Worm (Caenorhabditis elegans) whole organism, L1 larva: ENCODE data around the gene Y46E12A.3.

ENCODE experiments used
- C04F5.9 ChIP-seq: sonication (generic microtip); optimal IDR thresholded peaks from 2 replicates; lab custom pipeline; 2016; ENCODE audit warnings: missing genetic modification characterization, missing compliant biosample characterization
- C16A3.4 ChIP-seq: fragments of 150-350 bp; optimal IDR thresholded peaks from 2 replicates; lab custom pipeline; 2014; ENCODE audit warnings: missing biosample characterization, missing genetic modification characterization
- F16B12.6 ChIP-seq: fragments of 150-350 bp; optimal IDR thresholded peaks from 2 replicates; lab custom pipeline; 2014; ENCODE audit warnings: missing biosample characterization, missing genetic modification characterization
- Y116A8C.19 ChIP-seq: sonication (generic microtip); optimal IDR thresholded peaks from 2 replicates; lab custom pipeline; 2016; ENCODE audit warnings: missing compliant biosample characterization, missing genetic modification characterization, borderline replicate concordance
- ceh-63 ChIP-seq: fragments of 200-800 bp; sonication (Bioruptor generic); optimal IDR thresholded peaks from 2 replicates; lab custom pipeline; 2018; ENCODE audit warnings: mild to moderate bottlenecking, missing genetic modification characterization, missing compliant biosample characterization
- ceh-82 ChIP-seq, 3 experiments: fragments of 150-350 bp in 1 of 3; sonication (generic microtip) in 2 of 3; optimal IDR thresholded peaks; 2 replicates each; lab custom pipeline; 2014 to 2017; ENCODE audit warnings: missing biosample characterization in 3 of 3, missing genetic modification characterization in 3 of 3
- ceh-90 ChIP-seq: sonication (generic microtip); optimal IDR thresholded peaks from 2 replicates; lab custom pipeline; 2016; ENCODE audit warnings: missing genetic modification characterization, missing compliant biosample characterization
- ces-1 ChIP-seq: fragments of 150-350 bp; optimal IDR thresholded peaks from 2 replicates; lab custom pipeline; 2014; ENCODE audit warnings: missing biosample characterization, missing genetic modification reagents, missing genetic modification characterization
- dpl-1 ChIP-seq, 3 experiments: fragments of 150-350 bp in 2 of 3; sonication (generic microtip) in 1 of 3; optimal IDR thresholded peaks; 2 replicates each; lab custom pipeline; 2014 to 2017; ENCODE audit warnings: missing biosample characterization in 3 of 3, missing genetic modification characterization in 3 of 3, missing genetic modification reagents in 3 of 3
- egl-13 ChIP-seq: sonication (generic microtip); optimal IDR thresholded peaks from 2 replicates; lab custom pipeline; 2016; ENCODE audit warnings: missing genotype, missing genetic modification reagents, missing genetic modification characterization, missing compliant biosample characterization
- elt-3 ChIP-seq, 6 experiments: fragments of 150-350 bp in 1 of 6; sonication (generic microtip); optimal IDR thresholded peaks; 2 replicates each; lab custom pipeline; 2017 to 2018; ENCODE audit warnings: missing biosample characterization in 6 of 6, missing genetic modification characterization in 6 of 6, inconsistent platforms in 1 of 6
- ets-5 ChIP-seq: fragments of 200-800 bp; sonication (Bioruptor generic); IDR thresholded peaks from 2 replicates; pipeline ENCODE4 v1.3.6; 2022; ENCODE audit warnings: missing genetic modification characterization, missing compliant biosample characterization
- fkh-10 ChIP-seq: sonication (generic microtip); optimal IDR thresholded peaks from 2 replicates; lab custom pipeline; 2017; ENCODE audit warnings: missing biosample characterization, missing genetic modification reagents, missing genetic modification characterization
- fkh-4 ChIP-seq: sonication (generic microtip); optimal IDR thresholded peaks from 2 replicates; lab custom pipeline; 2016; ENCODE audit warnings: missing compliant biosample characterization, missing genetic modification characterization, borderline replicate concordance
- hlh-17 ChIP-seq: fragments of 200-800 bp; sonication (Bioruptor generic); optimal IDR thresholded peaks from 2 replicates; lab custom pipeline; 2018; ENCODE audit warnings: missing genetic modification characterization, mild to moderate bottlenecking, missing compliant biosample characterization, moderate library complexity, borderline replicate concordance
- isw-1 ChIP-seq: fragments of 200-800 bp; sonication (Bioruptor generic); IDR thresholded peaks from 2 replicates; pipeline ENCODE4 v1.3.6; 2022; ENCODE audit warnings: missing genetic modification characterization, missing compliant biosample characterization
- lin-14 ChIP-seq: fragments of 200-800 bp; sonication (Bioruptor generic); optimal IDR thresholded peaks from 2 replicates; lab custom pipeline; 2018; ENCODE audit warnings: mild to moderate bottlenecking, missing genetic modification characterization, moderate library complexity, missing compliant biosample characterization
- lin-39 ChIP-seq: fragments of 150-350 bp; optimal IDR thresholded peaks from 2 replicates; lab custom pipeline; 2014; ENCODE audit warnings: missing biosample characterization, missing genetic modification reagents, missing genetic modification characterization
- lsy-2 ChIP-seq, 2 experiments: fragments of 150-350 bp; optimal IDR thresholded peaks; 2 replicates each; lab custom pipeline; 2014; ENCODE audit warnings: missing biosample characterization in 2 of 2, missing genetic modification characterization in 2 of 2
- nhr-11 ChIP-seq: fragments of 150-350 bp; optimal IDR thresholded peaks from 2 replicates; lab custom pipeline; 2014; ENCODE audit warnings: missing biosample characterization, missing genetic modification characterization
- nhr-20 ChIP-seq: sonication (generic microtip); optimal IDR thresholded peaks from 2 replicates; lab custom pipeline; 2016; ENCODE audit warnings: mild to moderate bottlenecking, missing genetic modification characterization, missing compliant biosample characterization
- nhr-28 ChIP-seq: fragments of 150-350 bp; optimal IDR thresholded peaks from 2 replicates; lab custom pipeline; 2014; ENCODE audit warnings: missing biosample characterization, missing genetic modification characterization
- nhr-47 ChIP-seq: sonication (generic microtip); optimal IDR thresholded peaks from 2 replicates; lab custom pipeline; 2016; ENCODE audit warnings: mild to moderate bottlenecking, missing genetic modification characterization, moderate library complexity, missing compliant biosample characterization
- nhr-71 ChIP-seq: sonication (generic microtip); optimal IDR thresholded peaks from 2 replicates; lab custom pipeline; 2016; ENCODE audit warnings: mild to moderate bottlenecking, missing genetic modification characterization, moderate library complexity, missing compliant biosample characterization
- nhr-76 ChIP-seq: sonication (generic microtip); optimal IDR thresholded peaks from 2 replicates; lab custom pipeline; 2017; ENCODE audit warnings: missing biosample characterization, missing genetic modification characterization
- nhr-85 ChIP-seq: sonication (generic microtip); peaks from one replicate; lab custom pipeline; 2016; ENCODE audit warnings: missing genetic modification characterization, inconsistent platforms, missing compliant biosample characterization
- pag-3 ChIP-seq: sonication (generic microtip); optimal IDR thresholded peaks from 2 replicates; lab custom pipeline; 2017; ENCODE audit warnings: missing genetic modification characterization, mild to moderate bottlenecking, missing compliant biosample characterization, antibody characterized with exemption, borderline replicate concordance; ENCODE audit not compliant: insufficient read depth
- pax-3 ChIP-seq: fragments of 200-800 bp; sonication (Bioruptor generic); optimal IDR thresholded peaks from 2 replicates; lab custom pipeline; 2018; ENCODE audit warnings: mild to moderate bottlenecking, missing genetic modification characterization, moderate library complexity, missing compliant biosample characterization
- pqm-1 ChIP-seq: sonication (generic microtip); optimal IDR thresholded peaks from 3 replicates; lab custom pipeline; 2017; ENCODE audit warnings: missing biosample characterization, missing genetic modification characterization
- skn-1 ChIP-seq: fragments of 150-350 bp; optimal IDR thresholded peaks from 2 replicates; lab custom pipeline; 2014; ENCODE audit warnings: missing biosample characterization, missing genetic modification characterization
- snpc-4 ChIP-seq: fragments of 150-350 bp; optimal IDR thresholded peaks from 2 replicates; lab custom pipeline; 2014; ENCODE audit warnings: missing biosample characterization, missing genetic modification characterization
- sox-4 ChIP-seq: sonication (generic microtip); optimal IDR thresholded peaks from 2 replicates; lab custom pipeline; 2016; ENCODE audit warnings: missing genetic modification characterization, missing compliant biosample characterization
- sptf-1 ChIP-seq: fragments of 150-350 bp; optimal IDR thresholded peaks from 2 replicates; lab custom pipeline; 2014; ENCODE audit warnings: missing biosample characterization, missing genetic modification characterization
- swsn-7 ChIP-seq: sonication (generic microtip); optimal IDR thresholded peaks from 2 replicates; lab custom pipeline; 2016; ENCODE audit warnings: missing genetic modification characterization, missing compliant biosample characterization
- tbx-2 ChIP-seq: sonication (generic microtip); optimal IDR thresholded peaks from 2 replicates; lab custom pipeline; 2016; ENCODE audit warnings: missing genetic modification characterization, missing compliant biosample characterization
- unc-130 ChIP-seq: fragments of 150-350 bp; optimal IDR thresholded peaks from 2 replicates; lab custom pipeline; 2017; ENCODE audit warnings: missing biosample characterization, missing genetic modification characterization, inconsistent platforms
- unc-30 ChIP-seq: sonication (generic microtip); optimal IDR thresholded peaks from 2 replicates; lab custom pipeline; 2017; ENCODE audit warnings: missing biosample characterization, missing genetic modification characterization
- unc-86 ChIP-seq: sonication (generic microtip); optimal IDR thresholded peaks from 2 replicates; lab custom pipeline; 2016; ENCODE audit warnings: missing genetic modification characterization, missing compliant biosample characterization
- zag-1 ChIP-seq: fragments of 150-350 bp; optimal IDR thresholded peaks from 2 replicates; lab custom pipeline; 2014; ENCODE audit warnings: missing biosample characterization, missing genetic modification characterization
- ztf-11 ChIP-seq, 2 experiments: sonication (generic microtip); optimal IDR thresholded peaks; 2 replicates each; lab custom pipeline; 2016 to 2017; ENCODE audit warnings: missing genetic modification characterization in 2 of 2, missing biosample characterization in 1 of 2, missing compliant biosample characterization in 1 of 2

Y46E12A.3 gene

ce11 chrIII:1794100-1794499 is 39.4 kb upstream of the Y46E12A.3 start:
- TF ChIP-seq fkh-4 (tag; lab: Kevin White, UChicago) (no peak), Y116A8C.19 (tag; lab: Kevin White, UChicago) (no peak), elt-3 (tag; optimal IDR thresholded peaks at IDR 0.05; lab: Kevin White, UChicago) (no peak), ets-5 (no peak), unc-130 (tag; lab: Kevin White, UChicago) (no peak), nhr-11 (tag; lab: Kevin White, UChicago) (no peak), ces-1 (GFP tag; lab: Kevin White, UChicago) (no peak), isw-1 (GFP tag; lab: Robert Waterston, UW) (no peak), pax-3 (tag; lab: Kevin White, UChicago) (no peak), nhr-85 (tag; lab: Kevin White, UChicago) (no peak), egl-13 (tag; lab: Kevin White, UChicago) (no peak), fkh-10 (GFP tag; lab: Kevin White, UChicago) (no peak), tbx-2 (tag; lab: Kevin White, UChicago) (no peak), nhr-28 (tag; lab: Kevin White, UChicago) (no peak), C16A3.4 (tag; lab: Kevin White, UChicago) (no peak), hlh-17 (GFP tag; lab: Kevin White, UChicago) (no peak), pqm-1 (no peak), zag-1 (tag; lab: Kevin White, UChicago) (no peak), swsn-7 (tag; lab: Kevin White, UChicago) (no peak), unc-86 (tag; lab: Kevin White, UChicago) (no peak)
- TF ChIP-seq, all 84 proteins: peak for 0

- TF ChIP-seq lin-39 (tag; lab: Kevin White, UChicago) (no peak), nhr-20 (tag; lab: Kevin White, UChicago) (no peak), pqm-1 (no peak), sox-4 (tag; lab: Kevin White, UChicago) (no peak), pag-3 (no peak), nhr-76 (no peak), ceh-63 (GFP tag; lab: Kevin White, UChicago) (no peak), ceh-90 (no peak), snpc-4 (no peak), ztf-11 (tag; optimal IDR thresholded peaks at IDR 0.05; lab: Kevin White, UChicago) (no peak), F16B12.6 (tag; lab: Kevin White, UChicago) (no peak), skn-1 (tag; lab: Kevin White, UChicago) (no peak), sptf-1 (tag; lab: Kevin White, UChicago) (no peak), lsy-2 (tag; optimal IDR thresholded peaks at IDR 0.05; lab: Kevin White, UChicago) (no peak)
Measured at ce11 chrIII:1793416-1793815, 38.7 kb upstream of the Y46E12A.3 start.

ce11 chrIII:1791949-1792348 is 37.2 kb upstream of the Y46E12A.3 start:
- peak; percentile 41 for TF ChIP-seq unc-86 (tag; lab: Kevin White, UChicago)
- no peak for TF ChIP-seq C04F5.9 (tag; lab: Kevin White, UChicago)
- no peak for TF ChIP-seq unc-30 (tag; lab: Kevin White, UChicago)
- TF ChIP-seq dpl-1 (GFP tag; optimal IDR thresholded peaks at IDR 0.05; lab: Kevin White, UChicago), result peak in 1 of 3 experiments; percentile 19
- peak; percentile 5 for TF ChIP-seq nhr-71 (tag; lab: Kevin White, UChicago)
- TF ChIP-seq ceh-82 (tag; optimal IDR thresholded peaks at IDR 0.05; lab: Kevin White, UChicago), result peak in 2 of 3 experiments; percentile 5 to 31
- peak; percentile 72 for TF ChIP-seq lin-14
- no peak for TF ChIP-seq nhr-47
- peak; percentile 58 for TF ChIP-seq fkh-10 (GFP tag; lab: Kevin White, UChicago)
- TF ChIP-seq lsy-2 (tag; optimal IDR thresholded peaks at IDR 0.05; lab: Kevin White, UChicago), result peak in 1 of 2 experiments; percentile 12
- peak; percentile 41 for TF ChIP-seq ces-1 (GFP tag; lab: Kevin White, UChicago)
- TF ChIP-seq, all 84 proteins: peak for 8
